Worm (Caenorhabditis elegans) whole organism, L3 larva: ENCODE results near the gene seu-1.

Experiments used
- aly-2 ChIP-seq: fragments of 150-350 bp; optimal IDR thresholded peaks from 2 replicates; lab custom pipeline; 2014; ENCODE audit warnings: missing biosample characterization, missing genetic modification characterization
- ama-1 ChIP-seq: fragments of 150-350 bp; optimal IDR thresholded peaks from 2 replicates; lab custom pipeline; 2018
- ceh-16 ChIP-seq: sonication (generic microtip); optimal IDR thresholded peaks from 2 replicates; lab custom pipeline; 2017; ENCODE audit warnings: missing biosample characterization, missing genetic modification characterization
- ceh-9 ChIP-seq: sonication (generic microtip); optimal IDR thresholded peaks from 2 replicates; lab custom pipeline; 2018; ENCODE audit warnings: missing biosample characterization, missing genetic modification characterization
- nhr-237 ChIP-seq: fragments of 150-350 bp; optimal IDR thresholded peaks from 2 replicates; lab custom pipeline; 2014; ENCODE audit warnings: missing biosample characterization, missing genetic modification characterization
- unc-62 ChIP-seq: fragments of 150-350 bp; sonication (generic microtip); optimal IDR thresholded peaks from 4 replicates; lab custom pipeline; 2014; ENCODE audit warnings: missing biosample characterization, missing genetic modification reagents, missing genetic modification characterization

ce11 chrIV:6330790-6331189 is 1.4 kb downstream of the seu-1 start:
- no peak for TF ChIP-seq ceh-9 (tag; lab: Kevin White, UChicago)
- no peak for TF ChIP-seq unc-62
- no peak for TF ChIP-seq aly-2 (tag; lab: Kevin White, UChicago)
- no peak for TF ChIP-seq ceh-16 (tag; lab: Kevin White, UChicago)
- no peak for TF ChIP-seq ama-1 (lab: Kevin White, UChicago)
- TF ChIP-seq nhr-237 (tag; lab: Kevin White, UChicago), result no peak
